Worm (Caenorhabditis elegans) whole organism, early embryonic: Measurements from ENCODE around the gene C51E3.6.

Experiments
- B0310.2 ChIP-seq: sonication (generic microtip); optimal IDR thresholded peaks from 2 replicates; lab custom pipeline; 2016; ENCODE audit warnings: mild to moderate bottlenecking, missing genetic modification characterization, missing compliant biosample characterization
- ama-1 ChIP-seq: fragments of 150-350 bp; optimal IDR thresholded peaks from 2 replicates; lab custom pipeline; 2014
- ceh-36 ChIP-seq: sonication (generic microtip); optimal IDR thresholded peaks from 2 replicates; lab custom pipeline; 2016; ENCODE audit warnings: missing genetic modification characterization, inconsistent platforms, missing compliant biosample characterization
- flt-1 ChIP-seq: fragments of 200-800 bp; sonication (Bioruptor generic); IDR thresholded peaks from 2 replicates; pipeline ENCODE4 v1.3.6; 2022; ENCODE audit warnings: missing genetic modification characterization, missing compliant biosample characterization
- hnd-1 ChIP-seq: sonication (generic microtip); optimal IDR thresholded peaks from 2 replicates; lab custom pipeline; 2016; ENCODE audit warnings: missing genetic modification characterization, missing compliant biosample characterization
- tra-4 ChIP-seq: sonication (generic microtip); optimal IDR thresholded peaks from 2 replicates; lab custom pipeline; 2017; ENCODE audit warnings: missing genetic modification characterization, missing compliant biosample characterization

DNA sequence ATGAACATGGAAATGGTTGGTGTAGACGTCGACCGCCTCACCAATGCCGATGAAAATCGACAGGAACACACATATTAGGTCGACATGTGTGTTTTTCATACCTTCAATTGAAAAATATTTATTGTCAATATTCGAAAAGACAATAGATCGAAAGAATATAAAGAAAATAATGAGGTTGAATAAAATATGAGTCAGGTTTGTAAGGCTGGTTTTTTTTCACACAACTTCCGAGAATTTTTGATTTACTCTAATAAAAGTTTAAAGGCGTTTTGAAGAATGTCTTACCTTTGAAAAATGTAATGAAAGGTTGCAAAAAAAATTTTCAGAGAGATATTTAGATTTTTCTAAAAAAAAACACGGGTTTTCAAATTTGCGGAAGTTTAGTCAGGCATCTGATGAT lies 7.4 kb upstream of the C51E3.6 start, which contains the start of gene egl-3:
- TF ChIP-seq tra-4 (tag; lab: Kevin White, UChicago) (no peak), ceh-36 (tag; lab: Kevin White, UChicago) (no peak), B0310.2 (tag; lab: Kevin White, UChicago) (no peak), ama-1 (lab: Kevin White, UChicago) (no peak), hnd-1 (tag; lab: Kevin White, UChicago) (no peak), flt-1 (GFP tag; lab: Robert Waterston, UW) (no peak)
